Worm (Caenorhabditis elegans): ENCODE measurements around the gene sth-1.

The sth-1 gene

ce11 chrV:8028825-8029489 lies 23.0 kb upstream of the sth-1 start, which contains the start of gene oma-2 (continued):
- TF ChIP-seq C06A6.2 (GFP tag; conservative IDR thresholded peaks at IDR 0.05) (no peak), tlf-1 (GFP tag; optimal IDR thresholded peaks at IDR 0.05) (peak; percentile 45), dpff-1 (tag; optimal IDR thresholded peaks at IDR 0.05) (no peak), rec-8 (tag; optimal IDR thresholded peaks at IDR 0.05) (no peak), bed-1 (GFP tag; IDR thresholded peaks at IDR 0.05) (no peak), lir-1 (GFP tag; conservative IDR thresholded peaks at IDR 0.05) (no peak), F22D6.2 (tag; optimal IDR thresholded peaks at IDR 0.05) (no peak), hmg-1.2 (GFP tag; IDR thresholded peaks at IDR 0.05) (peak; percentile 45), ztf-26 (tag; optimal IDR thresholded peaks at IDR 0.05) (no peak), madf-3 (GFP tag; IDR thresholded peaks at IDR 0.05) (0 out of 2 replicates have a peak, but pooled peaks have one; percentile 16), aptf-3 (GFP tag; IDR thresholded peaks at IDR 0.05) (no peak), ceh-91 (GFP tag; IDR thresholded peaks at IDR 0.05) (peak; percentile 84), efl-1 (GFP tag; optimal IDR thresholded peaks at IDR 0.05) (peak; percentile 82), mxl-1 (tag; optimal IDR thresholded peaks at IDR 0.05) (no peak), rpc-1 (optimal IDR thresholded peaks at IDR 0.05) (no peak), rpc-1 (tag; optimal IDR thresholded peaks at IDR 0.05) (no peak), lin-35 (GFP tag; optimal IDR thresholded peaks at IDR 0.05) (no peak), Y53G8AR.9 (GFP tag; conservative IDR thresholded peaks at IDR 0.05) (0 out of 2 replicates have a peak, but pooled peaks have one; percentile 52), Y67H2A.10 (GFP tag; conservative IDR thresholded peaks at IDR 0.05) (no peak), xnd-1 (tag; optimal IDR thresholded peaks at IDR 0.05) (peak; percentile 89), hmg-20 (GFP tag; IDR thresholded peaks at IDR 0.05) (no peak), him-1 (tag; optimal IDR thresholded peaks at IDR 0.05) (no peak), ets-4 (GFP tag; optimal IDR thresholded peaks at IDR 0.05) (no peak), ztf-3 (GFP tag; optimal IDR thresholded peaks at IDR 0.05) (no peak), F37B4.10 (GFP tag; IDR thresholded peaks at IDR 0.05) (no peak), Y95B8A.8 (GFP tag; IDR thresholded peaks at IDR 0.05) (0 out of 2 replicates have a peak, but pooled peaks have one; percentile 47), snpc-1.1 (tag; optimal IDR thresholded peaks at IDR 0.05; ENCODE audit: insufficient read depth) (peak; percentile 23), F23B12.7 (tag; optimal IDR thresholded peaks at IDR 0.05; ENCODE audit: insufficient read depth) (peak; percentile 26), rcor-1 (GFP tag; IDR thresholded peaks at IDR 0.05) (peak; percentile 49), lsl-1 (GFP tag; optimal IDR thresholded peaks at IDR 0.05) (peak; percentile 99), gei-17 (GFP tag; optimal IDR thresholded peaks at IDR 0.05) (no peak), ztf-6 (GFP tag; IDR thresholded peaks at IDR 0.05) (no peak), akir-1 (GFP tag; optimal IDR thresholded peaks at IDR 0.05) (no peak), nhr-120 (GFP tag; IDR thresholded peaks at IDR 0.05) (no peak), bed-2 (GFP tag; IDR thresholded peaks at IDR 0.05) (no peak), egl-18 (GFP tag; IDR thresholded peaks at IDR 0.05) (no peak), unc-62 (GFP tag; optimal IDR thresholded peaks at IDR 0.05) (no peak), sptf-2 (GFP tag; optimal IDR thresholded peaks at IDR 0.05) (no peak), B0035.1 (tag; optimal IDR thresholded peaks at IDR 0.05) (no peak), cebp-2 (GFP tag; IDR thresholded peaks at IDR 0.05) (no peak), F10E7.11 (tag; optimal IDR thresholded peaks at IDR 0.05) (no peak), attf-6 (GFP tag; IDR thresholded peaks at IDR 0.05) (no peak), ama-1 (optimal IDR thresholded peaks at IDR 0.05) (no peak), ama-1 (GFP tag; optimal IDR thresholded peaks at IDR 0.05) (no peak), sea-2 (GFP tag; IDR thresholded peaks at IDR 0.05) (no peak), T26A5.8 (tag; optimal IDR thresholded peaks at IDR 0.05) (no peak), ZK185.1 (tag; optimal IDR thresholded peaks at IDR 0.05; ENCODE audit: poor library complexity, severe bottlenecking) (peak; percentile 18), unc-130 (GFP tag; optimal IDR thresholded peaks at IDR 0.05) (no peak), let-607 (tag; optimal IDR thresholded peaks at IDR 0.05) (no peak)

Measured in whole organism, young adult.